Fruit fly (Drosophila melanogaster) whole organism, embryonic: ENCODE data around the gene CG2059.

Source experiments
- ATbp ChIP-seq: fragments of 200-800 bp; sonication (Bioruptor generic); optimal IDR thresholded peaks from 2 replicates; lab custom pipeline; 2017; ENCODE audit warnings: missing biosample characterization, mild to moderate bottlenecking, missing genetic modification characterization, missing genetic modification reagents
- CG10431 ChIP-seq: fragments of 200-800 bp; sonication (Bioruptor generic); optimal IDR thresholded peaks from 3 replicates; lab custom pipeline; 2018; ENCODE audit warnings: missing biosample characterization, mild to moderate bottlenecking, missing genetic modification characterization
- CG10565 ChIP-seq: fragments of 200-800 bp; sonication (Bioruptor generic); optimal IDR thresholded peaks from 3 replicates; lab custom pipeline; 2016; ENCODE audit warnings: missing biosample characterization, mild to moderate bottlenecking, missing genetic modification characterization
- CG11085 ChIP-seq: fragments of 200-800 bp; sonication (Bioruptor generic); IDR thresholded peaks from 2 replicates; pipeline ENCODE4 v1.3.6; 2022; ENCODE audit warnings: missing biosample characterization, missing genetic modification characterization
- CG11398 ChIP-seq: fragments of 200-800 bp; sonication (Bioruptor generic); optimal IDR thresholded peaks from 2 replicates; lab custom pipeline; 2016; ENCODE audit warnings: missing biosample characterization, missing genetic modification characterization
- CG11456 ChIP-seq: fragments of 200-800 bp; sonication (Bioruptor generic); IDR thresholded peaks from 3 replicates; pipeline ENCODE4 v1.3.6; 2022; ENCODE audit warnings: missing biosample characterization, missing genetic modification characterization
- CG12104 ChIP-seq: fragments of 200-800 bp; sonication (Bioruptor generic); optimal IDR thresholded peaks from 3 replicates; lab custom pipeline; 2016; ENCODE audit warnings: missing biosample characterization, missing genetic modification characterization
- CG12769 ChIP-seq: fragments of 200-800 bp; sonication (Bioruptor generic); optimal IDR thresholded peaks from 2 replicates; lab custom pipeline; 2019; ENCODE audit warnings: missing biosample characterization, mild to moderate bottlenecking, missing genetic modification characterization, moderate library complexity
- CG14860 ChIP-seq: fragments of 200-800 bp; sonication (Bioruptor generic); IDR thresholded peaks from 3 replicates; pipeline ENCODE4 v1.3.6; 2022; ENCODE audit warnings: missing biosample characterization, missing genetic modification characterization; ENCODE audit not compliant: partially characterized antibody
- CG16779 ChIP-seq: fragments of 200-800 bp; sonication (Bioruptor generic); IDR thresholded peaks from 2 replicates; pipeline ENCODE4 v1.3.6; 2022; ENCODE audit warnings: missing biosample characterization, missing genetic modification characterization
- CG16815 ChIP-seq: fragments of 200-800 bp; sonication (Bioruptor generic); optimal IDR thresholded peaks from 3 replicates; lab custom pipeline; 2017; ENCODE audit warnings: missing biosample characterization, mild to moderate bottlenecking, missing genetic modification characterization
- CG17359 ChIP-seq: fragments of 200-800 bp; sonication (Bioruptor generic); optimal IDR thresholded peaks from 3 replicates; lab custom pipeline; 2018; ENCODE audit warnings: missing biosample characterization, mild to moderate bottlenecking, missing genetic modification characterization, moderate library complexity
- CG18619 ChIP-seq: fragments of 200-800 bp; sonication (Bioruptor generic); optimal IDR thresholded peaks from 3 replicates; lab custom pipeline; 2017; ENCODE audit warnings: missing biosample characterization, mild to moderate bottlenecking, missing genetic modification characterization
- CG2116 ChIP-seq: fragments of 200-800 bp; sonication (Bioruptor generic); optimal IDR thresholded peaks from 3 replicates; lab custom pipeline; 2018; ENCODE audit warnings: missing biosample characterization, mild to moderate bottlenecking, missing genetic modification characterization
- CG2202 ChIP-seq: fragments of 200-800 bp; sonication (Bioruptor generic); optimal IDR thresholded peaks from 2 replicates; lab custom pipeline; 2018; ENCODE audit warnings: missing biosample characterization, mild to moderate bottlenecking, missing genetic modification characterization
- CG3163 ChIP-seq: fragments of 200-800 bp; sonication (Bioruptor generic); optimal IDR thresholded peaks from 3 replicates; lab custom pipeline; 2016; ENCODE audit warnings: missing biosample characterization, missing genetic modification characterization
- CG33213 ChIP-seq: fragments of 200-800 bp; sonication (Bioruptor generic); optimal IDR thresholded peaks from 3 replicates; lab custom pipeline; 2016; ENCODE audit warnings: missing biosample characterization, missing genetic modification characterization
- CG42726 ChIP-seq: fragments of 200-800 bp; sonication (Bioruptor generic); IDR thresholded peaks from 2 replicates; pipeline ENCODE4 v1.3.6; 2022; ENCODE audit warnings: missing biosample characterization, missing genetic modification characterization; ENCODE audit not compliant: partially characterized antibody
- CG6791 ChIP-seq: fragments of 200-800 bp; sonication (Bioruptor generic); IDR thresholded peaks from 3 replicates; pipeline ENCODE4 v1.3.6; 2022; ENCODE audit warnings: missing biosample characterization, missing genetic modification characterization; ENCODE audit not compliant: partially characterized antibody
- CG6813 ChIP-seq: fragments of 200-800 bp; sonication (Bioruptor generic); optimal IDR thresholded peaks from 2 replicates; lab custom pipeline; 2017; ENCODE audit warnings: missing biosample characterization, missing genetic modification characterization, mild to moderate bottlenecking, moderate library complexity, missing genetic modification reagents
- CG7745 ChIP-seq: fragments of 200-800 bp; sonication (Bioruptor generic); optimal IDR thresholded peaks from 2 replicates; lab custom pipeline; 2018; ENCODE audit warnings: missing biosample characterization, mild to moderate bottlenecking, missing genetic modification characterization, moderate library complexity
- CG7963 ChIP-seq: fragments of 200-800 bp; sonication (Bioruptor generic); IDR thresholded peaks from 3 replicates; pipeline ENCODE4 v1.3.6; 2022; ENCODE audit warnings: missing biosample characterization, missing genetic modification characterization; ENCODE audit not compliant: partially characterized antibody
- CG9437 ChIP-seq: fragments of 200-800 bp; sonication (Bioruptor generic); optimal IDR thresholded peaks from 2 replicates; lab custom pipeline; 2018; ENCODE audit warnings: missing biosample characterization, mild to moderate bottlenecking, missing genetic modification characterization
- Dfd ChIP-seq, 2 experiments: fragments of >200 bp; optimal IDR thresholded peaks; 2 replicates each; lab custom pipeline; 2017; ENCODE audit warnings: missing biosample characterization in 2 of 2, missing genetic modification characterization in 2 of 2
- Dip2 ChIP-seq: fragments of 200-800 bp; sonication (Bioruptor generic); IDR thresholded peaks from 2 replicates; pipeline ENCODE4 v1.3.6; 2022; ENCODE audit warnings: missing biosample characterization, missing genetic modification characterization
- Ets65A ChIP-seq: fragments of 200-800 bp; sonication (Bioruptor generic); peaks from one replicate; lab custom pipeline; 2016; ENCODE audit warnings: missing biosample characterization, missing genetic modification characterization
- Ets97D ChIP-seq: fragments of 200-800 bp; sonication (Bioruptor generic); optimal IDR thresholded peaks from 3 replicates; lab custom pipeline; 2016; ENCODE audit warnings: missing biosample characterization, missing genetic modification characterization
- Hey ChIP-seq: fragments of 200-800 bp; sonication (Bioruptor generic); optimal IDR thresholded peaks from 3 replicates; lab custom pipeline; 2018; ENCODE audit warnings: missing biosample characterization, mild to moderate bottlenecking, missing genetic modification characterization
- Jarid2 ChIP-seq: fragments of 200-800 bp; sonication (Bioruptor generic); optimal IDR thresholded peaks from 3 replicates; lab custom pipeline; 2017; ENCODE audit warnings: mild to moderate bottlenecking, missing biosample characterization, missing genetic modification reagents, missing genetic modification characterization
- Lhr ChIP-seq: fragments of 200-800 bp; sonication (Bioruptor generic); optimal IDR thresholded peaks from 3 replicates; lab custom pipeline; 2017; ENCODE audit warnings: mild to moderate bottlenecking, missing biosample characterization, missing genetic modification reagents, missing genetic modification characterization
- Lim3 ChIP-seq: fragments of 200-800 bp; sonication (Bioruptor generic); IDR thresholded peaks from 2 replicates; pipeline ENCODE4 v1.3.6; 2022; ENCODE audit warnings: missing biosample characterization, missing genetic modification characterization
- Med ChIP-seq: fragments of 200-800 bp; sonication (Bioruptor generic); peaks from one replicate; lab custom pipeline; 2016; ENCODE audit warnings: missing biosample characterization, missing genetic modification characterization, mild to moderate bottlenecking, inconsistent platforms, moderate library complexity
- Mes4 ChIP-seq: fragments of 200-800 bp; sonication (Bioruptor generic); optimal IDR thresholded peaks from 2 replicates; lab custom pipeline; 2016; ENCODE audit warnings: missing biosample characterization, missing genetic modification characterization
- Oli ChIP-seq: fragments of 200-800 bp; sonication (Bioruptor generic); optimal IDR thresholded peaks from 2 replicates; lab custom pipeline; 2018; ENCODE audit warnings: missing biosample characterization, mild to moderate bottlenecking, missing genetic modification characterization, moderate library complexity
- ac ChIP-seq: fragments of 200-800 bp; sonication (Bioruptor generic); optimal IDR thresholded peaks from 3 replicates; lab custom pipeline; 2017; ENCODE audit warnings: missing biosample characterization, mild to moderate bottlenecking, missing genetic modification characterization
- ase ChIP-seq: fragments of 200-800 bp; sonication (Bioruptor generic); IDR thresholded peaks from 3 replicates; pipeline ENCODE4 v1.3.6; 2022; ENCODE audit warnings: missing biosample characterization, missing genetic modification characterization
- bowl ChIP-seq: fragments of 200-800 bp; sonication (Bioruptor generic); IDR thresholded peaks from 2 replicates; pipeline ENCODE4 v1.3.6; 2022; ENCODE audit warnings: missing biosample characterization, missing genetic modification characterization
- disco-r ChIP-seq: fragments of 200-800 bp; sonication (Bioruptor generic); optimal IDR thresholded peaks from 2 replicates; lab custom pipeline; 2016; ENCODE audit warnings: missing biosample characterization, missing genetic modification characterization
- ems ChIP-seq: fragments of 200-800 bp; sonication (Bioruptor generic); optimal IDR thresholded peaks from 3 replicates; lab custom pipeline; 2016; ENCODE audit warnings: missing biosample characterization, missing genetic modification characterization
- ewg ChIP-seq: fragments of 200-800 bp; sonication (Bioruptor generic); optimal IDR thresholded peaks from 3 replicates; lab custom pipeline; 2017; ENCODE audit warnings: mild to moderate bottlenecking, missing biosample characterization, missing genetic modification reagents, missing genetic modification characterization
- gce ChIP-seq: fragments of 200-800 bp; sonication (Bioruptor generic); IDR thresholded peaks from 3 replicates; pipeline ENCODE4 v1.3.6; 2022; ENCODE audit warnings: missing biosample characterization, missing genetic modification characterization
- gcm ChIP-seq: fragments of 200-800 bp; sonication (Bioruptor generic); optimal IDR thresholded peaks from 2 replicates; lab custom pipeline; 2019; ENCODE audit warnings: missing biosample characterization, mild to moderate bottlenecking, missing genetic modification characterization, moderate library complexity
- gem ChIP-seq: fragments of 200-800 bp; sonication (Bioruptor generic); optimal IDR thresholded peaks from 2 replicates; lab custom pipeline; 2019; ENCODE audit warnings: missing biosample characterization, mild to moderate bottlenecking, missing genetic modification characterization, moderate library complexity
- gsb-n ChIP-seq: fragments of 200-800 bp; sonication (Bioruptor generic); optimal IDR thresholded peaks from 3 replicates; lab custom pipeline; 2018; ENCODE audit warnings: missing biosample characterization, mild to moderate bottlenecking, missing genetic modification characterization
- hbn ChIP-seq: fragments of 200-800 bp; sonication (Bioruptor generic); IDR thresholded peaks from 2 replicates; pipeline ENCODE4 v1.3.6; 2022; ENCODE audit warnings: missing biosample characterization, missing genetic modification characterization; ENCODE audit not compliant: partially characterized antibody
- inv ChIP-seq: fragments of 200-800 bp; sonication (Bioruptor generic); IDR thresholded peaks from 2 replicates; pipeline ENCODE4 v1.3.6; 2022; ENCODE audit warnings: missing biosample characterization, missing genetic modification characterization; ENCODE audit not compliant: partially characterized antibody
- otp ChIP-seq: fragments of 200-800 bp; sonication (Bioruptor generic); IDR thresholded peaks from 3 replicates; pipeline ENCODE4, ENCODE4 v1.3.6; 2022; ENCODE audit warnings: missing biosample characterization, missing genetic modification characterization
- pho ChIP-seq: fragments of 200-800 bp; sonication (Bioruptor generic); optimal IDR thresholded peaks from 2 replicates; lab custom pipeline; 2016; ENCODE audit warnings: missing biosample characterization, missing genetic modification characterization
- tin ChIP-seq: fragments of 200-800 bp; sonication (Bioruptor generic); optimal IDR thresholded peaks from 3 replicates; lab custom pipeline; 2016; ENCODE audit warnings: missing biosample characterization, missing genetic modification characterization

Gene CG2059

dm6 chrX:7291850-7292499 lies 5.8 kb downstream of the CG2059 start:
- no peak for TF ChIP-seq inv (GFP tag; lab: Robert Waterston, UW)
- no peak for TF ChIP-seq Dfd (GFP tag; optimal IDR thresholded peaks at IDR 0.05; lab: Kevin White, UChicago)
- peak; percentile 55 for TF ChIP-seq CG7745
- TF ChIP-seq pho (GFP tag; lab: Kevin White, UChicago), result peak; percentile 26
- peak; percentile 90 for TF ChIP-seq gem (tag; lab: Kevin White, UChicago)
- peak; percentile 25 for TF ChIP-seq Ets97D (GFP tag; lab: Kevin White, UChicago)
- TF ChIP-seq gsb-n (tag; lab: Kevin White, UChicago), result peak; percentile 89
- no peak for TF ChIP-seq CG12769 (tag; lab: Kevin White, UChicago)
- TF ChIP-seq CG14860 (GFP tag; lab: Robert Waterston, UW), result no peak
- TF ChIP-seq CG3163 (GFP tag; lab: Kevin White, UChicago), result no peak
- peak; percentile 43 for TF ChIP-seq CG33213 (GFP tag; lab: Kevin White, UChicago)
- peak; percentile 74 for TF ChIP-seq otp (GFP tag; lab: Robert Waterston, UW)
- peak; percentile 82 for TF ChIP-seq Med (GFP tag; lab: Kevin White, UChicago)
- peak; percentile 75 for TF ChIP-seq Lhr
- no peak for TF ChIP-seq disco-r (GFP tag; lab: Kevin White, UChicago)
- TF ChIP-seq Oli (tag; lab: Kevin White, UChicago), result peak; percentile 80
- peak; percentile 54 for TF ChIP-seq ewg (GFP tag; lab: Kevin White, UChicago)
- TF ChIP-seq CG2116 (GFP tag; lab: Kevin White, UChicago), result peak; percentile 23
- TF ChIP-seq CG42726 (GFP tag; lab: Robert Waterston, UW), result no peak
- peak; percentile 92 for TF ChIP-seq Ets65A (GFP tag; lab: Kevin White, UChicago)
- no peak for TF ChIP-seq bowl
- TF ChIP-seq CG11456, result no peak; the same call in 2 of the 3 replicates
- 0 out of 3 replicates have a peak, but pooled peaks have one; percentile 45 for TF ChIP-seq gce (GFP tag; lab: Robert Waterston, UW)
- TF ChIP-seq CG6813, result peak; percentile 73
- peak; percentile 89 for TF ChIP-seq gcm
- peak; percentile 62 for TF ChIP-seq CG10431 (GFP tag; lab: Kevin White, UChicago)
- peak; percentile 54 for TF ChIP-seq ems (GFP tag; lab: Kevin White, UChicago)
- no peak for TF ChIP-seq Dip2
- TF ChIP-seq tin, result peak; percentile 88
- no peak for TF ChIP-seq Lim3 (GFP tag; lab: Robert Waterston, UW)
- TF ChIP-seq CG7963, result no peak
- TF ChIP-seq CG2202 (tag; lab: Kevin White, UChicago), result peak; percentile 78
- TF ChIP-seq ase, result no peak
- TF ChIP-seq Jarid2, result peak; percentile 26
- TF ChIP-seq CG17359 (tag; lab: Kevin White, UChicago), result peak; percentile 76
- TF ChIP-seq CG12104, result peak; percentile 71
- peak; percentile 60 for TF ChIP-seq CG18619 (GFP tag; lab: Kevin White, UChicago)
- TF ChIP-seq CG16815 (GFP tag; lab: Kevin White, UChicago), result peak; percentile 83
- no peak for TF ChIP-seq CG6791
- TF ChIP-seq CG10565 (GFP tag; lab: Kevin White, UChicago), result peak; percentile 41
- peak; percentile 18 for TF ChIP-seq CG11398 (GFP tag; lab: Kevin White, UChicago)
- TF ChIP-seq Hey (tag; lab: Kevin White, UChicago), result no peak
- TF ChIP-seq Mes4 (GFP tag; lab: Kevin White, UChicago), result peak; percentile 70
- peak; percentile 74 for TF ChIP-seq ATbp
- TF ChIP-seq CG9437, result peak; percentile 55
- TF ChIP-seq CG11085 (GFP tag; lab: Robert Waterston, UW), result no peak
- TF ChIP-seq hbn (GFP tag; lab: Robert Waterston, UW), result no peak
- TF ChIP-seq ac (GFP tag; lab: Kevin White, UChicago), result peak; percentile 74
- TF ChIP-seq CG16779, result no peak
